Fruit fly (Drosophila melanogaster) whole organism, embryonic: ENCODE data around the gene CG17329.
A peak's percentile ranks its signal among the peaks of the same experiment; 100 is the strongest.

Experiments used
- Atf-2 ChIP-seq: fragments of 200-800 bp; sonication (Bioruptor generic); optimal IDR thresholded peaks from 2 replicates; lab custom pipeline; 2016; ENCODE audit warnings: missing biosample characterization, missing genetic modification characterization
- Bdp1 ChIP-seq: fragments of 200-800 bp; sonication (Bioruptor generic); optimal IDR thresholded peaks from 3 replicates; lab custom pipeline; 2016; ENCODE audit warnings: missing biosample characterization, missing genetic modification characterization
- C15 ChIP-seq: fragments of 200-800 bp; sonication (Bioruptor generic); IDR thresholded peaks from 3 replicates; pipeline ENCODE4 v1.3.6; 2022; ENCODE audit warnings: missing biosample characterization, missing genetic modification characterization
- CG12104 ChIP-seq: fragments of 200-800 bp; sonication (Bioruptor generic); optimal IDR thresholded peaks from 3 replicates; lab custom pipeline; 2016; ENCODE audit warnings: missing biosample characterization, missing genetic modification characterization
- CG12299 ChIP-seq: fragments of 200-800 bp; sonication (Bioruptor generic); optimal IDR thresholded peaks from 2 replicates; lab custom pipeline; 2018; ENCODE audit warnings: missing biosample characterization, mild to moderate bottlenecking, missing genetic modification characterization
- CG12659 ChIP-seq: fragments of 200-800 bp; sonication (Bioruptor generic); optimal IDR thresholded peaks from 3 replicates; lab custom pipeline; 2017; ENCODE audit warnings: mild to moderate bottlenecking, missing biosample characterization, missing genetic modification reagents, missing genetic modification characterization
- CG13624 ChIP-seq: fragments of 200-800 bp; sonication (Bioruptor generic); optimal IDR thresholded peaks from 2 replicates; lab custom pipeline; 2016; ENCODE audit warnings: missing biosample characterization, missing genetic modification characterization
- CG14860 ChIP-seq: fragments of 200-800 bp; sonication (Bioruptor generic); IDR thresholded peaks from 3 replicates; pipeline ENCODE4 v1.3.6; 2022; ENCODE audit warnings: missing biosample characterization, missing genetic modification characterization; ENCODE audit not compliant: partially characterized antibody
- CG16813 ChIP-seq: fragments of 200-800 bp; sonication (Bioruptor generic); IDR thresholded peaks from 3 replicates; pipeline ENCODE4 v1.3.6; 2022; ENCODE audit warnings: missing biosample characterization, missing genetic modification characterization; ENCODE audit not compliant: partially characterized antibody
- CG17385 ChIP-seq: fragments of 200-800 bp; sonication (Bioruptor generic); optimal IDR thresholded peaks from 3 replicates; lab custom pipeline; 2018; ENCODE audit warnings: missing biosample characterization, mild to moderate bottlenecking, missing genetic modification characterization
- CG2712 ChIP-seq: fragments of 200-800 bp; optimal IDR thresholded peaks from 3 replicates; lab custom pipeline; 2019; ENCODE audit warnings: missing biosample characterization, mild to moderate bottlenecking, missing genetic modification characterization, moderate library complexity
- CG4617 ChIP-seq: fragments of 200-800 bp; sonication (Bioruptor generic); optimal IDR thresholded peaks from 3 replicates; lab custom pipeline; 2016; ENCODE audit warnings: missing biosample characterization, missing genetic modification characterization, borderline replicate concordance
- CG5245 ChIP-seq: fragments of 200-800 bp; sonication (Bioruptor generic); optimal IDR thresholded peaks from 3 replicates; lab custom pipeline; 2016; ENCODE audit warnings: missing biosample characterization, missing genetic modification characterization
- CG5953 ChIP-seq: fragments of 200-800 bp; sonication (Bioruptor generic); IDR thresholded peaks from 2 replicates; pipeline ENCODE4 v1.3.6; 2022; ENCODE audit warnings: missing biosample characterization, missing genetic modification characterization
- CG6654 ChIP-seq: fragments of 200-800 bp; sonication (Bioruptor generic); optimal IDR thresholded peaks from 2 replicates; lab custom pipeline; 2017; ENCODE audit warnings: missing biosample characterization, mild to moderate bottlenecking, missing genetic modification characterization
- CG6791 ChIP-seq: fragments of 200-800 bp; sonication (Bioruptor generic); IDR thresholded peaks from 3 replicates; pipeline ENCODE4 v1.3.6; 2022; ENCODE audit warnings: missing biosample characterization, missing genetic modification characterization; ENCODE audit not compliant: partially characterized antibody
- CG7963 ChIP-seq: fragments of 200-800 bp; sonication (Bioruptor generic); IDR thresholded peaks from 3 replicates; pipeline ENCODE4 v1.3.6; 2022; ENCODE audit warnings: missing biosample characterization, missing genetic modification characterization; ENCODE audit not compliant: partially characterized antibody
- CG8944 ChIP-seq: fragments of 200-800 bp; sonication (Bioruptor generic); optimal IDR thresholded peaks from 3 replicates; lab custom pipeline; 2016; ENCODE audit warnings: missing biosample characterization, missing genetic modification characterization
- CG9609 ChIP-seq: fragments of 200-800 bp; sonication (Bioruptor generic); optimal IDR thresholded peaks from 3 replicates; lab custom pipeline; 2016; ENCODE audit warnings: missing biosample characterization, missing genetic modification characterization
- Dll ChIP-seq: fragments of 200-800 bp; sonication (Bioruptor generic); IDR thresholded peaks from 4 replicates; pipeline ENCODE4 v1.3.6; 2022; ENCODE audit warnings: missing biosample characterization, missing genetic modification characterization; ENCODE audit not compliant: partially characterized antibody
- Doc3 ChIP-seq: fragments of 200-800 bp; sonication (Bioruptor generic); IDR thresholded peaks from 3 replicates; pipeline ENCODE4 v1.3.6; 2022; ENCODE audit warnings: missing biosample characterization, missing genetic modification characterization; ENCODE audit not compliant: partially characterized antibody
- Elba2 ChIP-seq: fragments of 200-800 bp; sonication (Bioruptor generic); optimal IDR thresholded peaks from 3 replicates; lab custom pipeline; 2016; ENCODE audit warnings: missing biosample characterization, missing genetic modification characterization
- HLH4C ChIP-seq: fragments of 200-800 bp; sonication (Bioruptor generic); IDR thresholded peaks from 3 replicates; pipeline ENCODE4 v1.3.6; 2022; ENCODE audit warnings: missing biosample characterization, missing genetic modification characterization; ENCODE audit not compliant: partially characterized antibody
- HmgZ ChIP-seq: fragments of 200-800 bp; sonication (Bioruptor generic); optimal IDR thresholded peaks from 2 replicates; lab custom pipeline; 2018; ENCODE audit warnings: missing biosample characterization, mild to moderate bottlenecking, missing genetic modification characterization
- Kr ChIP-seq: fragments of 200-800 bp; sonication (Bioruptor generic); optimal IDR thresholded peaks from 2 replicates; lab custom pipeline; 2017; ENCODE audit warnings: missing biosample characterization, mild to moderate bottlenecking, missing genetic modification characterization
- Lhr ChIP-seq: fragments of 200-800 bp; sonication (Bioruptor generic); optimal IDR thresholded peaks from 3 replicates; lab custom pipeline; 2017; ENCODE audit warnings: mild to moderate bottlenecking, missing biosample characterization, missing genetic modification reagents, missing genetic modification characterization
- MBD-R2 ChIP-seq: fragments of 200-800 bp; sonication (Bioruptor generic); IDR thresholded peaks from 2 replicates; pipeline ENCODE4 v1.3.6; 2022; ENCODE audit warnings: missing biosample characterization, missing genetic modification characterization
- MESR4 ChIP-seq: fragments of 200-800 bp; sonication (Bioruptor generic); optimal IDR thresholded peaks from 2 replicates; lab custom pipeline; 2018; ENCODE audit warnings: missing biosample characterization, mild to moderate bottlenecking, missing genetic modification characterization, moderate library complexity
- Med ChIP-seq: fragments of 200-800 bp; sonication (Bioruptor generic); peaks from one replicate; lab custom pipeline; 2016; ENCODE audit warnings: missing biosample characterization, missing genetic modification characterization, mild to moderate bottlenecking, inconsistent platforms, moderate library complexity
- Opbp ChIP-seq: fragments of 200-800 bp; sonication (Bioruptor generic); IDR thresholded peaks from 3 replicates; pipeline ENCODE4 v1.3.6; 2022; ENCODE audit warnings: missing biosample characterization, missing genetic modification characterization; ENCODE audit not compliant: partially characterized antibody
- Scr ChIP-seq: fragments of 200-800 bp; sonication (Bioruptor generic); IDR thresholded peaks from 2 replicates; pipeline ENCODE4 v1.3.6; 2022; ENCODE audit warnings: missing biosample characterization, missing genetic modification characterization; ENCODE audit not compliant: partially characterized antibody
- Xbp1 ChIP-seq: fragments of 200-800 bp; sonication (Bioruptor generic); optimal IDR thresholded peaks from 3 replicates; lab custom pipeline; 2016; ENCODE audit warnings: missing biosample characterization, mild to moderate bottlenecking, missing genetic modification characterization
- YL-1 ChIP-seq: fragments of 200-800 bp; sonication (Bioruptor generic); optimal IDR thresholded peaks from 3 replicates; lab custom pipeline; 2017; ENCODE audit warnings: missing biosample characterization, mild to moderate bottlenecking, missing genetic modification characterization
- abd-A ChIP-seq: fragments of 200-800 bp; sonication (Bioruptor generic); optimal IDR thresholded peaks from 3 replicates; lab custom pipeline; 2019; ENCODE audit warnings: missing biosample characterization, mild to moderate bottlenecking, missing genetic modification characterization, moderate library complexity
- bab2 ChIP-seq: fragments of 200-800 bp; sonication (Bioruptor generic); optimal IDR thresholded peaks from 2 replicates; lab custom pipeline; 2016; ENCODE audit warnings: missing biosample characterization, missing genetic modification characterization
- bbx ChIP-seq: fragments of 200-800 bp; sonication (Bioruptor generic); IDR thresholded peaks from 2 replicates; pipeline ENCODE4 v1.3.6; 2022; ENCODE audit warnings: missing biosample characterization, missing genetic modification characterization; ENCODE audit not compliant: partially characterized antibody
- bcd ChIP-seq: fragments of 200-800 bp; sonication (Bioruptor generic); optimal IDR thresholded peaks from 2 replicates; lab custom pipeline; 2017; ENCODE audit warnings: missing biosample characterization, mild to moderate bottlenecking, missing genetic modification characterization
- dimm ChIP-seq: fragments of 200-800 bp; sonication (Bioruptor generic); IDR thresholded peaks from 2 replicates; pipeline ENCODE4 v1.3.6; 2022; ENCODE audit warnings: missing biosample characterization, missing genetic modification characterization
- disco-r ChIP-seq: fragments of 200-800 bp; sonication (Bioruptor generic); optimal IDR thresholded peaks from 2 replicates; lab custom pipeline; 2016; ENCODE audit warnings: missing biosample characterization, missing genetic modification characterization
- so ChIP-seq: fragments of 200-800 bp; sonication (Bioruptor generic); IDR thresholded peaks from 3 replicates; pipeline ENCODE4 v1.3.6; 2022; ENCODE audit warnings: missing biosample characterization, missing genetic modification characterization
- tup ChIP-seq: fragments of 200-800 bp; sonication (Bioruptor generic); optimal IDR thresholded peaks from 2 replicates; lab custom pipeline; 2016; ENCODE audit warnings: missing biosample characterization, mild to moderate bottlenecking, missing genetic modification characterization, moderate library complexity

The CG17329 gene

DNA sequence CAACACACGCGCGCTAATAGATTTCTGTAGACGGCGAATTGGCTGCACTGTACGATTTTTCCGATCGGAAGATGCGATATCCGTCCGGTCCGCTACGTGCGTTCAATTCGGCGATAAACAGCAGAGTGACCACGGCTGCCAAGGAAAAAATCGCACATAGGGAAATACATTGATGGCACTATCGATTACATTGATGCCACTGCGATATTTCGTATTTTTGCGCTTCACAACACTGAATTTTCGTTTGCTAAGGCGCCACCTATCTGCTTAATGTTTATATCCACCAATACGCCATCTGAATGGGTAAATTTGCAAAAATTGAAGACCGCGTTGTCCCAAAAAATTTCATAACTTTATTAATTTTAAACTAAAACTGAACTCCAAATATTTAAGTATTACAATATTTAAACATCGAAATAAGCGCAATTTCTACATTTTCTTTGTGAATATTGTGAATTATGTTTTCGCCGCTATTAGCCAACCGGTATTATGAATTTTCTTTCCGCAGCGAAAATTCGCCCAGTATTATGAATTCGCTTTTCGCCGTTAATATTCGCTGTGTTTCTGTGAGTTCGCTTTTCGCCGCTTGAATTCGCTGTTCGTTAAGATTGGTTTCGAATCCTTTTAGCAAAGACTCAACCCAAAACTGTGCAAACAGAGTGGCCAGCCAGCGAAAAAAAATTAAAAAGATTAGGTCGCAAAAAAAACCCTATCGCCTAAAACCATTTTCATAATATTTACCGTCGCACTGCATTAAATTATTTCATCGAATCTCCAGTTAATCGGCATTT lies 3.3 kb upstream of the CG17329 start, which contains the start of the genes crp and pkaap (continued):
- TF ChIP-seq CG13624 (GFP tag; lab: Kevin White, UChicago) (peak; percentile 78), CG12299 (tag; lab: Kevin White, UChicago) (peak; percentile 64), Elba2 (GFP tag; lab: Kevin White, UChicago) (peak; percentile 45), bcd (peak; percentile 69), CG8944 (GFP tag; lab: Kevin White, UChicago) (peak; percentile 93), MBD-R2 (GFP tag; lab: Robert Waterston, UW) (no peak), Xbp1 (GFP tag; lab: Kevin White, UChicago) (peak; percentile 87), Doc3 (no peak), Kr (GFP tag; lab: Kevin White, UChicago) (no peak), CG5245 (peak; percentile 90), tup (GFP tag; lab: Kevin White, UChicago) (peak; percentile 83), CG5953 (GFP tag; lab: Robert Waterston, UW) (no peak), Atf-2 (GFP tag; lab: Kevin White, UChicago) (peak; percentile 84), dimm (GFP tag; lab: Robert Waterston, UW) (no peak), Lhr (peak; percentile 91), CG2712 (tag; lab: Kevin White, UChicago) (peak; percentile 77), disco-r (GFP tag; lab: Kevin White, UChicago) (peak; percentile 60), abd-A (tag; lab: Kevin White, UChicago) (peak; percentile 65), CG9609 (GFP tag; lab: Kevin White, UChicago) (peak; percentile 75), bab2 (GFP tag; lab: Kevin White, UChicago) (peak; percentile 90), HmgZ (tag; lab: Kevin White, UChicago) (peak; percentile 78)

dm6 chr2L:16288393-16288731 lies 2.7 kb upstream of the CG17329 start:
- peak; percentile 88 for TF ChIP-seq MESR4
- TF ChIP-seq CG17385: peak; percentile 71
- no peak for TF ChIP-seq CG12104 (GFP tag; lab: Kevin White, UChicago)
- TF ChIP-seq CG4617: peak; percentile 86
- peak; percentile 32 for TF ChIP-seq YL-1 (GFP tag; lab: Kevin White, UChicago)
- no peak for TF ChIP-seq so
- TF ChIP-seq CG12659: peak; percentile 33
- no peak for TF ChIP-seq Opbp (GFP tag; lab: Robert Waterston, UW)
- TF ChIP-seq, all 482 proteins: peak for 5

- TF ChIP-seq Med (GFP tag; lab: Kevin White, UChicago) (peak; percentile 3), Bdp1 (GFP tag; lab: Kevin White, UChicago) (no peak)
Measured at dm6 chr2L:16292975-16293501, 2.0 kb downstream of the CG17329 start, which contains the start of gene CG13258. CG13258 (minus strand) TSS chr2L:16293025.

- TF ChIP-seq HLH4C (GFP tag; lab: Robert Waterston, UW) (peak; percentile 64; the same call in 2 of the 3 replicates), Scr (GFP tag; lab: Robert Waterston, UW) (0 out of 2 replicates have a peak, but pooled peaks have one; percentile 23), CG16813 (GFP tag; lab: Robert Waterston, UW) (peak; percentile 58), CG7963 (0 out of 3 replicates have a peak, but pooled peaks have one; percentile 53), bbx (GFP tag; lab: Robert Waterston, UW) (peak; percentile 28; the same call in 1 of the 2 replicates), Dll (GFP tag; lab: Robert Waterston, UW) (no peak), C15 (GFP tag; lab: Robert Waterston, UW) (no peak), CG14860 (GFP tag; lab: Robert Waterston, UW) (peak; percentile 42; the same call in 2 of the 3 replicates), CG6654 (GFP tag; lab: Kevin White, UChicago) (no peak), CG6791 (GFP tag; lab: Robert Waterston, UW) (peak; percentile 66; the same call in 1 of the 3 replicates)
Measured at dm6 chr2L:16293703-16294233, 2.7 kb downstream of the CG17329 start, which contains the start of gene Cyp303a1. Cyp303a1 (plus strand) TSS chr2L:16294183.
